Worm (Caenorhabditis elegans) whole organism, L4 larva: ENCODE data around the gene rars-1.
A peak's percentile ranks its signal among the peaks of the same experiment; 100 is the strongest.

Experiments used
- F26F4.8 ChIP-seq: fragments of 200-800 bp; sonication (Bioruptor generic); conservative IDR thresholded peaks from 2 replicates; pipeline ENCODE4 v1.3.6; 2022; ENCODE audit warnings: missing genetic modification characterization, missing compliant biosample characterization
- F37D6.2 ChIP-seq: sonication (generic microtip); optimal IDR thresholded peaks from 2 replicates; lab custom pipeline; 2016; ENCODE audit warnings: mild to moderate bottlenecking, missing genetic modification characterization, missing compliant biosample characterization
- aha-1 ChIP-seq: fragments of 150-350 bp; peaks from one replicate; lab custom pipeline; 2014; ENCODE audit warnings: missing biosample characterization, missing genetic modification characterization
- aly-2 ChIP-seq: sonication (generic microtip); optimal IDR thresholded peaks from 2 replicates; lab custom pipeline; 2018; ENCODE audit warnings: missing biosample characterization, missing genetic modification characterization
- ceh-44 ChIP-seq: fragments of 200-800 bp; sonication (Bioruptor generic); IDR thresholded peaks from 2 replicates; pipeline ENCODE4 v1.3.6; 2022; ENCODE audit warnings: missing genetic modification reagents, missing genetic modification characterization, missing compliant biosample characterization
- ceh-62 ChIP-seq: sonication (generic microtip); optimal IDR thresholded peaks from 2 replicates; lab custom pipeline; 2017; ENCODE audit warnings: missing biosample characterization, missing genetic modification characterization
- daf-12 ChIP-seq: fragments of 150-350 bp; optimal IDR thresholded peaks from 2 replicates; lab custom pipeline; 2014; ENCODE audit warnings: missing biosample characterization, missing genetic modification reagents, missing genetic modification characterization
- daf-16 ChIP-seq, 3 experiments: sonication (generic microtip); optimal IDR thresholded peaks; 2 replicates each; lab custom pipeline; 2016 to 2017; ENCODE audit warnings: missing genetic modification characterization in 3 of 3, missing genetic modification reagents in 3 of 3, mild to moderate bottlenecking in 2 of 3, missing compliant biosample characterization in 2 of 3, missing biosample characterization in 1 of 3, moderate library complexity in 1 of 3
- daf-8 ChIP-seq: fragments of 200-800 bp; sonication (Bioruptor generic); IDR thresholded peaks from 2 replicates; pipeline ENCODE4 v1.3.6; 2022; ENCODE audit warnings: missing genetic modification characterization, missing compliant biosample characterization
- dmd-6 ChIP-seq: fragments of 200-800 bp; sonication (Bioruptor generic); IDR thresholded peaks from 2 replicates; pipeline ENCODE4 v1.3.6; 2022; ENCODE audit warnings: missing genetic modification reagents, missing genetic modification characterization, missing compliant biosample characterization
- dpl-1 ChIP-seq: fragments of 150-350 bp; optimal IDR thresholded peaks from 2 replicates; lab custom pipeline; 2014; ENCODE audit warnings: missing biosample characterization, missing genetic modification reagents, missing genetic modification characterization
- duxl-1 ChIP-seq: sonication (generic microtip); optimal IDR thresholded peaks from 2 replicates; lab custom pipeline; 2016; ENCODE audit warnings: mild to moderate bottlenecking, missing genetic modification characterization, moderate library complexity, missing compliant biosample characterization; ENCODE audit not compliant: poor library complexity
- dve-1 ChIP-seq: sonication (generic microtip); optimal IDR thresholded peaks from 2 replicates; lab custom pipeline; 2017; ENCODE audit warnings: antibody characterized with exemption, mild to moderate bottlenecking, missing genetic modification characterization, missing compliant biosample characterization; ENCODE audit not compliant: insufficient read depth
- egl-27 ChIP-seq: sonication (generic microtip); optimal IDR thresholded peaks from 3 replicates; lab custom pipeline; 2017; ENCODE audit warnings: missing biosample characterization, missing genetic modification reagents, missing genetic modification characterization
- fos-1 ChIP-seq: fragments of 150-350 bp; optimal IDR thresholded peaks from 2 replicates; lab custom pipeline; 2014; ENCODE audit warnings: missing biosample characterization, missing genetic modification characterization
- hif-1 ChIP-seq, 2 experiments: sonication (generic microtip); optimal IDR thresholded peaks; 2 replicates each; lab custom pipeline; 2016 to 2017; ENCODE audit warnings: missing compliant biosample characterization in 2 of 2, missing genetic modification characterization in 2 of 2, missing genetic modification reagents in 2 of 2, missing genotype in 2 of 2, mild to moderate bottlenecking in 1 of 2
- hlh-11 ChIP-seq: fragments of 200-800 bp; sonication (Bioruptor generic); optimal IDR thresholded peaks from 2 replicates; lab custom pipeline; 2018; ENCODE audit warnings: mild to moderate bottlenecking, missing genetic modification characterization, missing compliant biosample characterization
- hlh-30 ChIP-seq: sonication (generic microtip); optimal IDR thresholded peaks from 2 replicates; lab custom pipeline; 2017; ENCODE audit warnings: antibody characterized with exemption, mild to moderate bottlenecking, missing genetic modification characterization, missing compliant biosample characterization; ENCODE audit not compliant: insufficient read depth
- jun-1 ChIP-seq: fragments of 150-350 bp; optimal IDR thresholded peaks from 2 replicates; lab custom pipeline; 2014; ENCODE audit warnings: missing biosample characterization, missing genetic modification reagents, missing genetic modification characterization
- lin-1 ChIP-seq: fragments of 200-800 bp; sonication (Bioruptor generic); IDR thresholded peaks from 2 replicates; pipeline ENCODE4 v1.3.6; 2022; ENCODE audit warnings: missing genetic modification reagents, missing genetic modification characterization, missing compliant biosample characterization
- lin-38 ChIP-seq: fragments of 200-800 bp; sonication (Bioruptor generic); IDR thresholded peaks from 2 replicates; pipeline ENCODE4 v1.3.6; 2022; ENCODE audit warnings: missing genetic modification reagents, missing genetic modification characterization, missing compliant biosample characterization
- lsy-2 ChIP-seq, 2 experiments: fragments of 150-350 bp in 1 of 2; sonication (generic microtip) in 1 of 2; optimal IDR thresholded peaks; 2 replicates each; lab custom pipeline; 2014 to 2017; ENCODE audit warnings: missing biosample characterization in 2 of 2, missing genetic modification characterization in 2 of 2
- mdt-29 ChIP-seq: fragments of 200-800 bp; sonication (Bioruptor generic); IDR thresholded peaks from 2 replicates; pipeline ENCODE4 v1.3.6; 2022; ENCODE audit warnings: missing genetic modification reagents, missing genetic modification characterization, missing compliant biosample characterization
- mep-1 ChIP-seq: fragments of 150-350 bp; sonication (generic microtip); optimal IDR thresholded peaks from 3 replicates; lab custom pipeline; 2014; ENCODE audit warnings: missing biosample characterization, missing genetic modification characterization
- mes-2 ChIP-seq: sonication (generic microtip); optimal IDR thresholded peaks from 2 replicates; lab custom pipeline; 2016; ENCODE audit warnings: missing genotype, mild to moderate bottlenecking, missing genetic modification characterization, missing compliant biosample characterization; ENCODE audit not compliant: poor library complexity, severe bottlenecking
- mxl-2 ChIP-seq: fragments of 200-800 bp; sonication (Bioruptor generic); conservative IDR thresholded peaks from 2 replicates; pipeline ENCODE4 v1.3.6; 2022; ENCODE audit warnings: missing genetic modification reagents, missing genetic modification characterization, missing compliant biosample characterization
- nhr-11 ChIP-seq: fragments of 150-350 bp; optimal IDR thresholded peaks from 2 replicates; lab custom pipeline; 2014; ENCODE audit warnings: missing biosample characterization, missing genetic modification characterization
- nhr-111 ChIP-seq: fragments of 200-800 bp; sonication (Bioruptor generic); optimal IDR thresholded peaks from 2 replicates; lab custom pipeline; 2018; ENCODE audit warnings: mild to moderate bottlenecking, missing genetic modification characterization, missing compliant biosample characterization
- nhr-25 ChIP-seq: sonication (generic microtip); optimal IDR thresholded peaks from 2 replicates; lab custom pipeline; 2017; ENCODE audit warnings: missing genetic modification characterization, mild to moderate bottlenecking, missing compliant biosample characterization, antibody characterized with exemption, moderate library complexity, borderline replicate concordance; ENCODE audit not compliant: insufficient read depth
- nhr-42 ChIP-seq: fragments of 200-800 bp; sonication (Bioruptor generic); IDR thresholded peaks from 2 replicates; pipeline ENCODE4 v1.3.6; 2022; ENCODE audit warnings: missing genetic modification characterization, missing compliant biosample characterization
- nhr-6 ChIP-seq: fragments of 150-350 bp; optimal IDR thresholded peaks from 2 replicates; lab custom pipeline; 2014; ENCODE audit warnings: missing biosample characterization, missing genetic modification characterization
- nhr-76 ChIP-seq: fragments of 150-350 bp; optimal IDR thresholded peaks from 2 replicates; lab custom pipeline; 2014; ENCODE audit warnings: missing biosample characterization, missing genetic modification characterization
- pha-4 ChIP-seq, 2 experiments: fragments of 150-350 bp in 1 of 2; fragments of 200-800 bp in 1 of 2; sonication (Bioruptor generic) in 1 of 2; IDR thresholded peaks in 1 of 2; optimal IDR thresholded peaks in 1 of 2; 2 replicates each; pipeline versions ENCODE4 v1.3.6 to Lab custom; 2014 to 2022; ENCODE audit warnings: missing genetic modification characterization in 2 of 2, missing genetic modification reagents in 2 of 2, missing biosample characterization in 1 of 2, missing compliant biosample characterization in 1 of 2
- rbr-2 ChIP-seq: sonication (generic microtip); optimal IDR thresholded peaks from 2 replicates; lab custom pipeline; 2016; ENCODE audit warnings: missing genotype, missing genetic modification characterization, missing compliant biosample characterization
- saeg-2 ChIP-seq: fragments of 200-800 bp; sonication (Bioruptor generic); IDR thresholded peaks from 2 replicates; pipeline ENCODE4 v1.3.6; 2022; ENCODE audit warnings: missing genetic modification reagents, missing genetic modification characterization, missing compliant biosample characterization
- set-16 ChIP-seq: fragments of 200-800 bp; sonication (Bioruptor generic); IDR thresholded peaks from 2 replicates; pipeline ENCODE4 v1.3.6; 2022; ENCODE audit warnings: missing genetic modification reagents, missing genetic modification characterization, missing compliant biosample characterization
- unc-39 ChIP-seq: sonication (generic microtip); optimal IDR thresholded peaks from 2 replicates; lab custom pipeline; 2017; ENCODE audit warnings: missing biosample characterization, missing genetic modification characterization
- unc-62 ChIP-seq, 3 experiments: fragments of 150-350 bp in 1 of 3; sonication (generic microtip); optimal IDR thresholded peaks in 2 of 3; peaks in 1 of 3; 1 replicate in 1 of 3; 2 replicates in 2 of 3; lab custom pipeline; 2014 to 2017; ENCODE audit warnings: missing biosample characterization in 3 of 3, missing genetic modification characterization in 3 of 3, missing genetic modification reagents in 3 of 3, missing genotype in 1 of 3
- zfp-2 ChIP-seq: sonication (generic microtip); optimal IDR thresholded peaks from 2 replicates; lab custom pipeline; 2016; ENCODE audit warnings: mild to moderate bottlenecking, missing genetic modification characterization, missing compliant biosample characterization
- zip-11 ChIP-seq: fragments of 200-800 bp; sonication (Bioruptor generic); IDR thresholded peaks from 2 replicates; pipeline ENCODE4 v1.3.6; 2022; ENCODE audit warnings: missing genetic modification characterization, missing compliant biosample characterization
- ztf-11 ChIP-seq: fragments of 150-350 bp; optimal IDR thresholded peaks from 2 replicates; lab custom pipeline; 2014; ENCODE audit warnings: missing biosample characterization, missing genetic modification characterization

The rars-1 gene

DNA sequence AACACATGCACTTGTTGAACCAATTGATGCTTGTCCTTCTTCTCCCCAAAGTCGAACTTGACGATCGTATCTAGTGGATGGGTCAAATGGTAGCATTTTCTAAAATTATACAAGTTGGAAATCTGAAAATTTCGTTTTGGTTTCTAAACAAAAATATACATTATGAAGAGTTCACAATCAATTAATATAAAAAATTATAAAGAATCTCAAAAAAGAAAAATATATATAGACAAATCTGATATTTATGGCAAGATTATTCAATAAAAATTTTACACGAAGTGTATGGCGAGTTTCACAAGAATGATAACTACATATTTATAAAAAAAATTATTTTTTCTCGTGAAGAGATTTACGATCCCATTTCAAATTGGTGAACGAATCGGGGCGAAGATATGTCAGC is 3.2 kb upstream of the rars-1 start, which contains the start of gene ula-1:
TSS of gene ula-1 (minus strand) at position 101 of the 400 bp plus-strand sequence.
- TF ChIP-seq egl-27 (tag; lab: Kevin White, UChicago) (no peak), mxl-2 (GFP tag; lab: Robert Waterston, UW) (no peak), nhr-111 (GFP tag; lab: Kevin White, UChicago) (no peak), mes-2 (no peak), nhr-25 (no peak)
- TF ChIP-seq, all 104 proteins: peak for 0

DNA sequence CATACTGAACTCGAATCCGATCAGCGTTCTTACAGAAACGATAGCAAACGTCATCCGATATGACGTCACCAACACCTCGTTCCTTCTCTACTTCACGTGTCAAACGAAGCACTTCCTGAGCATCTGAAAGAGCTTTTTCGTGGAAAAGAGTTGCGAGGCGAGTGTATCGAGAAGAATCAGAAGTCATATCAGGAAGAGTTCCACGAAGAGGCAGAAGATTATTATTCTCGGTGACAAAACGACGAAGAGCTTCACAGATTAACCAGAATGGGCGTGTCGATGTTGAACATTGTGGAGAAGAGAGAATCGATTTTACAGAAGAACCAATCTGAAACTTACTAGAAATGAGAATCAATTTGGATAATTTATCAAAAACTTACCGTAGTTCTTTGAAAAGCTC is 1.9 kb upstream of the rars-1 start:
- TF ChIP-seq jun-1 (tag; lab: Kevin White, UChicago) (no peak), unc-62 (GFP tag; optimal IDR thresholded peaks at IDR 0.05 in 1 of 2; lab: Kevin White, UChicago) (peak in 1 of 2 experiments; percentile 95), unc-62 (tag; optimal IDR thresholded peaks at IDR 0.05; lab: Kevin White, UChicago) (no peak)
- TF ChIP-seq, all 104 proteins: peak for 1

DNA sequence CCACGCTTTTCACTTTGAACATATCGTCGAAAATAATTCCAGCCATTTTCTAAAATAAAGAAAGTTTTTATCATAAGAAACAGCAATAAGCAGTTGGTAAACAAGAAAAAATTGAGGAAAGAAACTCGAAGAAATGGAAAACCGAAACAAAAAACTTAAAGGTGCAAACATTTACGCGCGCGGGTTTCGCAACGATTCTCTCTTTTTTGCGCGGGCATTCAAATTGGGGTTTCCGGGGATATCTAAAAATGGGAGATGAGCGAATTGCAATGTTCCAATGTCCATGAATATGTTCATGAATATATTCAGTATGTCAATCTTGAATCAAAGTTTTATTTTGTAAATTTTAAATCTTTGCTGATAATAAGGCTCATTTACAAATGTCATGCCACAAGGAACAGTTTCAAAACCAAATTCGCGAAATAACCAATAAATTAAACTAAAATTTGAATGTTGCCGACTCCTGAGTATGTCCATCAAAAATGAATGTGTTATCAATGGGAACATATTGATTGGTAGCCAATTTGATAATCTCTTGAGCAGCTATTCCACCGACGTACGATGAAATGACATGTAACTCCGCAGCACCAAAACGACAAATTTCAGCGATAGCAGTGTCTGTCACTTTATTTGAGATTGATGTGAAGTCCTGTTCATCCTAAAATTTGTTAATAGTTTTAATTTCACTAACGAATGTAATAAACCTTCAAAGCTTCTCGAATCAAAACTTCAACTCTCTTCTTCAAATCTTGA is 1.2 kb upstream of the rars-1 start, which contains the start of gene rpb-8:
TSS of gene rpb-8 (minus strand) at position 49 of the 753 bp plus-strand sequence.
- TF ChIP-seq zip-11 (no peak), lsy-2 (tag; optimal IDR thresholded peaks at IDR 0.05; lab: Kevin White, UChicago) (peak in 1 of 2 experiments; percentile 76), fos-1 (tag; lab: Kevin White, UChicago) (no peak), aly-2 (no peak), lin-1 (GFP tag; lab: Robert Waterston, UW) (no peak), nhr-42 (no peak), mep-1 (peak; percentile 34), nhr-6 (tag; lab: Kevin White, UChicago) (peak; percentile 14), dmd-6 (GFP tag; lab: Robert Waterston, UW) (0 out of 2 replicates have a peak, but pooled peaks have one; percentile 34), zfp-2 (tag; lab: Kevin White, UChicago) (no peak), hif-1 (tag; optimal IDR thresholded peaks at IDR 0.05; lab: Kevin White, UChicago) (peak in 1 of 2 experiments; percentile 28), hlh-30 (tag; lab: Kevin White, UChicago) (peak; percentile 23), rbr-2 (tag; lab: Kevin White, UChicago) (peak; percentile 16), lin-38 (GFP tag; lab: Robert Waterston, UW) (0 out of 2 replicates have a peak, but pooled peaks have one; percentile 22), nhr-11 (tag; lab: Kevin White, UChicago) (no peak), mes-2 (peak; percentile 76), saeg-2 (GFP tag; lab: Robert Waterston, UW) (no peak), dve-1 (tag; lab: Kevin White, UChicago) (peak; percentile 9), unc-39 (tag; lab: Kevin White, UChicago) (no peak), dpl-1 (peak; percentile 90), daf-16 (GFP tag; optimal IDR thresholded peaks at IDR 0.05; lab: Kevin White, UChicago) (no peak), daf-16 (tag; optimal IDR thresholded peaks at IDR 0.05; lab: Kevin White, UChicago) (peak; percentile 44)

DNA sequence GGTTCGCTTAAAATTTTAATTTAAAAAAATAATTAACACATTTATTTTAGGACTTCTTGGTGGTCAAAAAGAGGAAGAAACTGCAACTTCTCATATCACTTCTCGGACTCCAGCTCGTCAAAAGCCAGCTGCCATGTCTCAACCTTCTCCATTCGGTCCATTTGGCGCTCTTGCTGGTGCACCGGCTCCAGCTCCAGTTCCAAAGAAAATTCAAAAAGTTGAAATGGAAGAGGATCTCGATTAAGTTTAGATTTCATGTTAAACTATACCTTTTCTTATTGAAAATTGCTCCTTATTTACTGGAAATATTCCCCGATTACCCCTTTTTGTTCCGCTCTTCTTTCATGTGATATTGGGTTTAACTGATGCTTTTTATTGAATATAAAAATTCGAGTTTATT is 3.2 kb downstream of the rars-1 start:
- TF ChIP-seq duxl-1 (tag; lab: Kevin White, UChicago) (no peak), aha-1 (tag; lab: Kevin White, UChicago) (peak; percentile 93)

DNA sequence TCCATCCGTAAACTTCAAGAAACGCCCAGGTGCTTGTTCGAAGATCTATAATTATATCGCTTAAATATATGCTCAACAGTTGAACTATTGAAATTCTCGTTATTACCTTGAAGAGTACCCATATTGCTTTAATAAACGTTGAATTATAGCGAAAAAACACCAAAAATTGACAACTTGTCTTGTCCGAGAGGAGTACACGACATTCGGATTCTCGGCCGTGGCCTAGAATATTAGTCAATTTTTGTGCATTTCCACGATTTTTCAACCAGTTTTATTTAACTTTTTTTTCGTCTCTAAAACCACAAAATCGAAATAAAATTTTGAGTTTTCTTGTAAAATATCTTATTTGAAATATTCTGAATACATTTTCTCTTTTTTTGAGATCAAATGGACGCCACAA is 4.7 kb downstream of the rars-1 start, which contains the start of the genes F26F4.9 and cee-1:
TSS of gene F26F4.9 (minus strand) at position 205 of the 400 bp plus-strand sequence.
TSS of gene cee-1 (plus strand) at position 383 of the 400 bp plus-strand sequence.
- no peak for TF ChIP-seq egl-27 (tag; lab: Kevin White, UChicago)
- no peak for TF ChIP-seq F26F4.8 (GFP tag; lab: Robert Waterston, UW)
- no peak for TF ChIP-seq F37D6.2 (tag; lab: Kevin White, UChicago)
- TF ChIP-seq nhr-76 (tag; lab: Kevin White, UChicago) = no peak
- no peak for TF ChIP-seq set-16
- TF ChIP-seq dmd-6 (GFP tag; lab: Robert Waterston, UW) = peak; percentile 19; the same call in 1 of the 2 replicates
- no peak for TF ChIP-seq pha-4 (GFP tag; IDR thresholded peaks at IDR 0.05; lab: Robert Waterston, UW)
- no peak for TF ChIP-seq pha-4 (tag; optimal IDR thresholded peaks at IDR 0.05; lab: Kevin White, UChicago)
- no peak for TF ChIP-seq daf-8 (GFP tag; lab: Robert Waterston, UW)
- TF ChIP-seq hlh-11 (tag; lab: Kevin White, UChicago) = peak; percentile 3
- TF ChIP-seq mdt-29 = no peak
- TF ChIP-seq nhr-6 (tag; lab: Kevin White, UChicago) = no peak
- TF ChIP-seq ztf-11 (tag; lab: Kevin White, UChicago) = no peak
- TF ChIP-seq ceh-62 (tag; lab: Kevin White, UChicago) = no peak
- TF ChIP-seq dpl-1 = peak; percentile 78
- TF ChIP-seq ceh-44 = no peak
- TF ChIP-seq daf-12 (tag; lab: Kevin White, UChicago) = no peak
